Fruit fly (Drosophila melanogaster) whole organism, pupa: Measurements from ENCODE around the gene CG34242.

Source experiments
- CG12605 ChIP-seq: fragments of 200-800 bp; sonication (Bioruptor generic); IDR thresholded peaks from 2 replicates; pipeline ENCODE4 v1.3.6; 2022; ENCODE audit warnings: missing biosample characterization, missing genetic modification characterization
- CG13204 ChIP-seq: fragments of 200-800 bp; sonication (Bioruptor generic); optimal IDR thresholded peaks from 2 replicates; lab custom pipeline; 2018; ENCODE audit warnings: missing biosample characterization, mild to moderate bottlenecking, missing genetic modification characterization, moderate library complexity
- CG14655 ChIP-seq: fragments of 200-800 bp; sonication (Bioruptor generic); optimal IDR thresholded peaks from 3 replicates; lab custom pipeline; 2017; ENCODE audit warnings: mild to moderate bottlenecking, missing biosample characterization, missing genetic modification reagents, missing genetic modification characterization
- CG17806 ChIP-seq: fragments of 200-800 bp; sonication (Bioruptor generic); optimal IDR thresholded peaks from 2 replicates; lab custom pipeline; 2018; ENCODE audit warnings: missing biosample characterization, mild to moderate bottlenecking, missing genetic modification characterization, moderate library complexity
- CG34367 ChIP-seq: fragments of 200-800 bp; sonication (Bioruptor generic); optimal IDR thresholded peaks from 2 replicates; lab custom pipeline; 2018; ENCODE audit warnings: missing biosample characterization, mild to moderate bottlenecking, missing genetic modification characterization
- CG8159 ChIP-seq: fragments of 200-800 bp; sonication (Bioruptor generic); optimal IDR thresholded peaks from 3 replicates; lab custom pipeline; 2018; ENCODE audit warnings: missing biosample characterization, mild to moderate bottlenecking, missing genetic modification characterization, moderate library complexity
- CG9948 ChIP-seq: fragments of 200-800 bp; sonication (Bioruptor generic); optimal IDR thresholded peaks from 2 replicates; lab custom pipeline; 2018; ENCODE audit warnings: missing biosample characterization, mild to moderate bottlenecking, missing genetic modification characterization, moderate library complexity
- Pif1A ChIP-seq: fragments of 200-800 bp; sonication (Bioruptor generic); optimal IDR thresholded peaks from 3 replicates; lab custom pipeline; 2016; ENCODE audit warnings: missing biosample characterization, missing genetic modification characterization

DNA sequence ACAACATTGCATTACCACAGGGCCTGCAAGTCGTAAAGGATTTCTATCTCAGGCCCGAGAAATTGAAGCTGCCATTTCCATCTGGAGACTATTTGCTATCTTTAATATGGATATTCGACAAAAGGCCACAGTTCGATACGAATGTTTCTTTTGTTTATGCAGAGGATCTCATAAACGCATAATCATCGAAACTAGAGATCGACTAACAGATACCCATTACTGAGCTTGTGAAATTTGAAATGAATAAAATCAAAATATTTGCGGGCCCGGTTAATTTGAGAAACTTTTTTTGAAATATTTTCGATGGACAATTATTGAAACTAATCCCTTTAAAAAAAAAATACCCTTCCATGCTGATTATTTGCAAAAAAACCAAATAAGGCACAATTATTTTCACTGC, 47.6 kb upstream of the CG34242 start:
- TF ChIP-seq CG13204 (GFP tag; lab: Kevin White, UChicago) (no peak), CG8159 (no peak), CG17806 (no peak), CG34367 (tag; lab: Kevin White, UChicago) (no peak), CG12605 (no peak), CG9948 (tag; lab: Kevin White, UChicago) (no peak), Pif1A (GFP tag; lab: Kevin White, UChicago) (no peak), CG14655 (no peak)
